Worm (Caenorhabditis elegans): Measurements from ENCODE around the gene C17A2.7.

DNA sequence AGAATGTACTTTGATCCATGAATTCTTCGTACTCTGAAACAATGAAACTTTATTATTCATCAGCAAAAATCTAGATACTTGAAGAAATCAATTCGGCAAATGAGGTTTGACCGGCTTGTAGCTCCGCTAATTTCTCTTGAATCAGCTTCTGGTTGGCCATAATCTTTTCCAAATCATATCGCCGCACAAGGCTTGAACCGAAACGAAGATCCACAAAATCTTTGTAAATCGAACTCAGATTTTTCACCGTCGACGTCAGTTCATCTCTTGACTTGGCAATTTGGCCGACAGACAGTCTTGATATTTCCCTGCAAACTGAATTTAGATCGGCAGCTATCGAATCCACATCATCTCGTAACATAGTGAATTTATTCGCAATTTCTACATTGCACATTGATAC lies 37.7 kb downstream of the C17A2.7 start:
- TF ChIP-seq peb-1 (tag; optimal IDR thresholded peaks at IDR 0.05), result no peak
- TF ChIP-seq zag-1 (tag; optimal IDR thresholded peaks at IDR 0.05), result no peak
- no peak for TF ChIP-seq crh-2 (tag; optimal IDR thresholded peaks at IDR 0.05)
- TF ChIP-seq mdl-1 (tag; optimal IDR thresholded peaks at IDR 0.05), result no peak
- TF ChIP-seq ama-1 (optimal IDR thresholded peaks at IDR 0.05), result no peak
- no peak for TF ChIP-seq nhr-237 (tag; optimal IDR thresholded peaks at IDR 0.05)
- no peak for TF ChIP-seq ztf-4 (tag; optimal IDR thresholded peaks at IDR 0.05)
- no peak for TF ChIP-seq unc-62 (GFP tag; optimal IDR thresholded peaks at IDR 0.05)
- no peak for TF ChIP-seq ceh-82 (tag; optimal IDR thresholded peaks at IDR 0.05)
- TF ChIP-seq nhr-6 (tag; optimal IDR thresholded peaks at IDR 0.05), result no peak

All from whole organism, L2 larva.